Worm (Caenorhabditis elegans): ENCODE measurements around the gene F37C4.5.

DNA sequence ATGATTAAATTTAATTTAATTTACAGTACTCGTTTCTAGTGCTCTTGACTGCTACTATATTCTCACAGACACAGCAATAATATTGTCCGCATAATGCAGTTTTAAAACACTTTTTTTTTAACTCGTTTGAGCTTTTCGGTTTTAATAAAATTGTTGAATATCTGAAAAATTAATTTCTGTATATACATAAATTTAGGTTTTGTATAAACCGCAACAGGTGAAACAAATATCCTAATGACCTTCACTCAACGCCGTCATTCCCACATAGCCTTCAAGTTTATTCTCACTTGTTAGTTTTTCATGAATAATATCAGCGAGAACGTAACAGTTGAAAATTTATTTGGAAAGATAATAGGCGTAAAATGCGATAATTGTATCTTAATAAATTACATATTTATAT is 45.9 kb upstream of the F37C4.5 start, which contains the start of gene srz-19:
- no peak for TF ChIP-seq ZK185.1 (tag; optimal IDR thresholded peaks at IDR 0.05; ENCODE audit: poor library complexity, severe bottlenecking)
- TF ChIP-seq dpff-1 (tag; optimal IDR thresholded peaks at IDR 0.05): no peak
- no peak for TF ChIP-seq ceh-100 (GFP tag; IDR thresholded peaks at IDR 0.05)
- no peak for TF ChIP-seq mes-4 (tag; optimal IDR thresholded peaks at IDR 0.05)
- TF ChIP-seq madf-10 (tag; optimal IDR thresholded peaks at IDR 0.05): no peak
- no peak for TF ChIP-seq hlh-26 (GFP tag; conservative IDR thresholded peaks at IDR 0.05)
- no peak for TF ChIP-seq ama-1 (optimal IDR thresholded peaks at IDR 0.05)
- no peak for TF ChIP-seq ama-1 (GFP tag; optimal IDR thresholded peaks at IDR 0.05)
- no peak for TF ChIP-seq ztf-28 (GFP tag; IDR thresholded peaks at IDR 0.05)
- no peak for TF ChIP-seq unc-62 (GFP tag; optimal IDR thresholded peaks at IDR 0.05)

All from whole organism, young adult.